Fruit fly (Drosophila melanogaster): Measurements from ENCODE around the gene Dlip1.

- no peak for TF ChIP-seq bab1 (GFP tag; optimal IDR thresholded peaks at IDR 0.05)
- no peak for TF ChIP-seq kay (GFP tag; ENCODE audit: borderline replicate concordance)
- no peak for TF ChIP-seq cnc (optimal IDR thresholded peaks at IDR 0.05)
Observed at dm6 chrX:9163645-9164509, 5.5 kb downstream of the Dlip1 start.
